Fruit fly (Drosophila melanogaster) whole organism, embryonic: ENCODE measurements around the gene Rpn11.
A peak's percentile ranks its signal among the peaks of the same experiment; 100 is the strongest.

Source experiments
- Aef1 ChIP-seq: fragments of 200-800 bp; sonication (Bioruptor generic); IDR thresholded peaks from 3 replicates; pipeline ENCODE4 v1.3.6; 2022; ENCODE audit warnings: missing biosample characterization, missing genetic modification characterization
- BEAF-32 ChIP-seq: fragments of 200-800 bp; sonication (Bioruptor generic); optimal IDR thresholded peaks from 3 replicates; lab custom pipeline; 2017; ENCODE audit warnings: missing biosample characterization, missing genetic modification characterization, mild to moderate bottlenecking, moderate library complexity, missing genetic modification reagents
- Blimp-1 ChIP-seq: fragments of 200-800 bp; sonication (Bioruptor generic); optimal IDR thresholded peaks from 3 replicates; lab custom pipeline; 2018; ENCODE audit warnings: missing biosample characterization, missing genetic modification characterization, mild to moderate bottlenecking, moderate library complexity, missing genetic modification reagents
- CG12155 ChIP-seq: fragments of 200-800 bp; sonication (Bioruptor generic); optimal IDR thresholded peaks from 3 replicates; lab custom pipeline; 2016; ENCODE audit warnings: missing biosample characterization, missing genetic modification characterization
- CG1233 ChIP-seq: fragments of 200-800 bp; sonication (Bioruptor generic); optimal IDR thresholded peaks from 4 replicates; lab custom pipeline; 2018; ENCODE audit warnings: missing biosample characterization, mild to moderate bottlenecking, missing genetic modification characterization
- CG13287 ChIP-seq: fragments of 200-800 bp; sonication (Bioruptor generic); IDR thresholded peaks from 2 replicates; pipeline ENCODE4 v1.3.6; 2022; ENCODE audit warnings: missing biosample characterization, missing genetic modification characterization; ENCODE audit not compliant: partially characterized antibody
- CG14667 ChIP-seq: fragments of 200-800 bp; sonication (Bioruptor generic); IDR thresholded peaks from 2 replicates; pipeline ENCODE4 v1.3.6; 2022; ENCODE audit warnings: missing biosample characterization, missing genetic modification characterization
- CG15514 ChIP-seq: fragments of 200-800 bp; sonication (Bioruptor generic); optimal IDR thresholded peaks from 3 replicates; lab custom pipeline; 2017; ENCODE audit warnings: missing biosample characterization, missing genetic modification characterization, mild to moderate bottlenecking, moderate library complexity, missing genetic modification reagents
- CG1647 ChIP-seq: fragments of 200-800 bp; sonication (Bioruptor generic); optimal IDR thresholded peaks from 3 replicates; lab custom pipeline; 2016; ENCODE audit warnings: missing biosample characterization, missing genetic modification characterization
- CG17612 ChIP-seq: fragments of 200-800 bp; sonication (Bioruptor generic); IDR thresholded peaks from 2 replicates; pipeline ENCODE4 v1.3.6; 2022; ENCODE audit warnings: missing biosample characterization, missing genetic modification characterization
- CG6765 ChIP-seq: fragments of 200-800 bp; sonication (Bioruptor generic); optimal IDR thresholded peaks from 3 replicates; lab custom pipeline; 2017; ENCODE audit warnings: missing biosample characterization, mild to moderate bottlenecking, missing genetic modification characterization
- CG6791 ChIP-seq: fragments of 200-800 bp; sonication (Bioruptor generic); IDR thresholded peaks from 3 replicates; pipeline ENCODE4 v1.3.6; 2022; ENCODE audit warnings: missing biosample characterization, missing genetic modification characterization; ENCODE audit not compliant: partially characterized antibody
- CG7839 ChIP-seq: fragments of 200-800 bp; sonication (Bioruptor generic); optimal IDR thresholded peaks from 3 replicates; lab custom pipeline; 2018; ENCODE audit warnings: missing biosample characterization, mild to moderate bottlenecking, missing genetic modification characterization, moderate library complexity
- Dad ChIP-seq: fragments of 200-800 bp; sonication (Bioruptor generic); optimal IDR thresholded peaks from 3 replicates; lab custom pipeline; 2016; ENCODE audit warnings: missing biosample characterization, missing genetic modification characterization
- Dfd ChIP-seq, 2 experiments: fragments of >200 bp; optimal IDR thresholded peaks; 2 replicates each; lab custom pipeline; 2017; ENCODE audit warnings: missing biosample characterization in 2 of 2, missing genetic modification characterization in 2 of 2
- Dip2 ChIP-seq: fragments of 200-800 bp; sonication (Bioruptor generic); IDR thresholded peaks from 2 replicates; pipeline ENCODE4 v1.3.6; 2022; ENCODE audit warnings: missing biosample characterization, missing genetic modification characterization
- Ets65A ChIP-seq: fragments of 200-800 bp; sonication (Bioruptor generic); peaks from one replicate; lab custom pipeline; 2016; ENCODE audit warnings: missing biosample characterization, missing genetic modification characterization
- Fer3 ChIP-seq: fragments of 200-800 bp; sonication (Bioruptor generic); optimal IDR thresholded peaks from 2 replicates; lab custom pipeline; 2018; ENCODE audit warnings: missing biosample characterization, mild to moderate bottlenecking, missing genetic modification characterization, moderate library complexity
- Mrtf ChIP-seq: fragments of 200-800 bp; sonication (Bioruptor generic); IDR thresholded peaks from 3 replicates; pipeline ENCODE4 v1.3.6; 2022; ENCODE audit warnings: missing biosample characterization, missing genetic modification characterization
- Myb ChIP-seq: fragments of 200-800 bp; sonication (Bioruptor generic); optimal IDR thresholded peaks from 2 replicates; lab custom pipeline; 2016; ENCODE audit warnings: missing biosample characterization, missing genetic modification characterization
- Spps ChIP-seq: fragments of 200-800 bp; sonication (Bioruptor generic); optimal IDR thresholded peaks from 2 replicates; lab custom pipeline; 2018; ENCODE audit warnings: missing biosample characterization, mild to moderate bottlenecking, missing genetic modification characterization
- Sry-δ ChIP-seq: fragments of 200-800 bp; sonication (Bioruptor generic); optimal IDR thresholded peaks from 2 replicates; lab custom pipeline; 2016; ENCODE audit warnings: missing biosample characterization, missing genetic modification characterization
- Taf1 ChIP-seq: fragments of 200-800 bp; sonication (Bioruptor generic); IDR thresholded peaks from 2 replicates; pipeline ENCODE4 v1.3.6; 2022; ENCODE audit warnings: missing biosample characterization, missing genetic modification characterization
- bcd ChIP-seq: fragments of 200-800 bp; sonication (Bioruptor generic); optimal IDR thresholded peaks from 2 replicates; lab custom pipeline; 2017; ENCODE audit warnings: missing biosample characterization, mild to moderate bottlenecking, missing genetic modification characterization
- cg ChIP-seq: fragments of 200-800 bp; sonication (Bioruptor generic); optimal IDR thresholded peaks from 3 replicates; lab custom pipeline; 2019; ENCODE audit warnings: missing biosample characterization, mild to moderate bottlenecking, missing genetic modification characterization, moderate library complexity
- chn ChIP-seq: fragments of 200-800 bp; sonication (Bioruptor generic); optimal IDR thresholded peaks from 2 replicates; lab custom pipeline; 2016; ENCODE audit warnings: missing biosample characterization, missing genetic modification characterization
- danr ChIP-seq: fragments of 200-800 bp; sonication (Bioruptor generic); IDR thresholded peaks from 2 replicates; pipeline ENCODE4 v1.3.6; 2022; ENCODE audit warnings: missing biosample characterization, missing genetic modification characterization
- fd3F ChIP-seq: fragments of 200-800 bp; sonication (Bioruptor generic); optimal IDR thresholded peaks from 2 replicates; lab custom pipeline; 2018; ENCODE audit warnings: missing biosample characterization, mild to moderate bottlenecking, missing genetic modification characterization, moderate library complexity
- fd64A ChIP-seq: fragments of 200-800 bp; sonication (Bioruptor generic); optimal IDR thresholded peaks from 3 replicates; lab custom pipeline; 2018; ENCODE audit warnings: missing biosample characterization, mild to moderate bottlenecking, missing genetic modification characterization
- gsb-n ChIP-seq: fragments of 200-800 bp; sonication (Bioruptor generic); optimal IDR thresholded peaks from 3 replicates; lab custom pipeline; 2018; ENCODE audit warnings: missing biosample characterization, mild to moderate bottlenecking, missing genetic modification characterization
- hkb ChIP-seq, 2 experiments: fragments of 200-800 bp in 1 of 2; fragments of >200 bp in 1 of 2; sonication (Bioruptor generic) in 1 of 2; IDR thresholded peaks in 1 of 2; optimal IDR thresholded peaks in 1 of 2; 2 replicates each; pipeline versions ENCODE4 v1.3.6 to Lab custom; 2017 to 2022; ENCODE audit warnings: missing biosample characterization in 1 of 2, missing genetic modification characterization in 1 of 2
- kay ChIP-seq: fragments of 200-800 bp; sonication (Bioruptor generic); optimal IDR thresholded peaks from 2 replicates; lab custom pipeline; 2016; ENCODE audit warnings: missing biosample characterization, missing genetic modification characterization
- maf-S ChIP-seq: fragments of 200-800 bp; sonication (Bioruptor generic); optimal IDR thresholded peaks from 2 replicates; lab custom pipeline; 2016; ENCODE audit warnings: missing biosample characterization, missing genetic modification characterization
- nerfin-2 ChIP-seq: fragments of 200-800 bp; sonication (Bioruptor generic); IDR thresholded peaks from 2 replicates; pipeline ENCODE4 v1.3.6; 2022; ENCODE audit warnings: missing biosample characterization, missing genetic modification characterization; ENCODE audit not compliant: partially characterized antibody
- nmo ChIP-seq: fragments of 200-800 bp; sonication (Bioruptor generic); optimal IDR thresholded peaks from 2 replicates; lab custom pipeline; 2018; ENCODE audit warnings: missing biosample characterization, mild to moderate bottlenecking, missing genetic modification characterization, moderate library complexity
- oc ChIP-seq: fragments of 200-800 bp; sonication (Bioruptor generic); optimal IDR thresholded peaks from 2 replicates; lab custom pipeline; 2018; ENCODE audit warnings: missing biosample characterization, mild to moderate bottlenecking, missing genetic modification characterization, moderate library complexity
- repo ChIP-seq: fragments of 200-800 bp; sonication (Bioruptor generic); optimal IDR thresholded peaks from 2 replicates; lab custom pipeline; 2016; ENCODE audit warnings: missing biosample characterization, missing genetic modification characterization
- ro ChIP-seq: fragments of 200-800 bp; sonication (Bioruptor generic); IDR thresholded peaks from 2 replicates; pipeline ENCODE4 v1.3.6; 2022; ENCODE audit warnings: missing biosample characterization, missing genetic modification characterization
- schlank ChIP-seq: fragments of 200-800 bp; sonication (Bioruptor generic); optimal IDR thresholded peaks from 2 replicates; lab custom pipeline; 2018; ENCODE audit warnings: missing biosample characterization, mild to moderate bottlenecking, missing genetic modification characterization
- scrt ChIP-seq: fragments of 200-800 bp; sonication (Bioruptor generic); optimal IDR thresholded peaks from 2 replicates; lab custom pipeline; 2018; ENCODE audit warnings: missing biosample characterization, mild to moderate bottlenecking, missing genetic modification characterization, moderate library complexity
- sens ChIP-seq: fragments of 200-800 bp; sonication (Bioruptor generic); peaks from one replicate; lab custom pipeline; 2016; ENCODE audit warnings: missing biosample characterization, missing genetic modification characterization
- shn ChIP-seq: fragments of 200-800 bp; sonication (Bioruptor generic); optimal IDR thresholded peaks from 3 replicates; lab custom pipeline; 2016; ENCODE audit warnings: missing biosample characterization, missing genetic modification characterization
- sug ChIP-seq: fragments of 200-800 bp; optimal IDR thresholded peaks from 2 replicates; lab custom pipeline; 2019; ENCODE audit warnings: missing biosample characterization, mild to moderate bottlenecking, missing genetic modification characterization, moderate library complexity
- twi ChIP-seq: fragments of 200-800 bp; optimal IDR thresholded peaks from 2 replicates; lab custom pipeline; 2019; ENCODE audit warnings: missing biosample characterization, mild to moderate bottlenecking, missing genetic modification characterization, moderate library complexity
- wek ChIP-seq: fragments of 200-800 bp; sonication (Bioruptor generic); optimal IDR thresholded peaks from 3 replicates; lab custom pipeline; 2018; ENCODE audit warnings: missing biosample characterization, mild to moderate bottlenecking, missing genetic modification characterization, moderate library complexity
- yki ChIP-seq: fragments of >200 bp; optimal IDR thresholded peaks from 3 replicates; lab custom pipeline; 2018

Rpn11 gene

dm6 chr2L:5022602-5023001 is 37.0 kb downstream of the Rpn11 start:
- TF ChIP-seq Mrtf (GFP tag; lab: Robert Waterston, UW) (no peak), Ets65A (GFP tag; lab: Kevin White, UChicago) (peak; percentile 88), Spps (tag; lab: Kevin White, UChicago) (no peak), twi (tag; lab: Kevin White, UChicago) (peak; percentile 79), fd3F (GFP tag; lab: Kevin White, UChicago) (no peak)

- TF ChIP-seq sens (peak; percentile 10), Blimp-1 (GFP tag; lab: Kevin White, UChicago) (no peak)
Measured at dm6 chr2L:5020479-5020878, 39.1 kb downstream of the Rpn11 start.

dm6 chr2L:5010784-5011260 is 48.8 kb downstream of the Rpn11 start, which contains the start of the genes CG31917, Tfb5 and SelT:
Gene CG31917 (minus strand): TSS chr2L:5010834.
Gene Tfb5 (minus strand): TSS chr2L:5010834.
Gene SelT (plus strand): TSS chr2L:5010922.
- TF ChIP-seq hkb (optimal IDR thresholded peaks at IDR 0.05; lab: Kevin White, UChicago) (no peak), hkb (GFP tag; IDR thresholded peaks at IDR 0.05; lab: Robert Waterston, UW) (0 out of 2 replicates have a peak, but pooled peaks have one; percentile 15), Aef1 (GFP tag; lab: Robert Waterston, UW) (peak; percentile 22; the same call in 1 of the 3 replicates), CG15514 (GFP tag; lab: Kevin White, UChicago) (peak; percentile 60), CG6791 (GFP tag; lab: Robert Waterston, UW) (peak; percentile 57; the same call in 2 of the 3 replicates), nmo (GFP tag; lab: Kevin White, UChicago) (peak; percentile 76), fd3F (GFP tag; lab: Kevin White, UChicago) (peak; percentile 54), CG7839 (peak; percentile 59), Fer3 (tag; lab: Kevin White, UChicago) (peak; percentile 18), shn (GFP tag; lab: Kevin White, UChicago) (peak; percentile 49), twi (tag; lab: Kevin White, UChicago) (peak; percentile 50), repo (GFP tag; lab: Kevin White, UChicago) (peak; percentile 35), kay (GFP tag; lab: Kevin White, UChicago) (peak; percentile 13), CG17612 (no peak), Dfd (GFP tag; optimal IDR thresholded peaks at IDR 0.05; lab: Kevin White, UChicago) (no peak), schlank (peak; percentile 3), CG14667 (0 out of 2 replicates have a peak, but pooled peaks have one; percentile 12), ro (GFP tag; lab: Robert Waterston, UW) (no peak), fd64A (GFP tag; lab: Kevin White, UChicago) (no peak), BEAF-32 (GFP tag; lab: Kevin White, UChicago) (peak; percentile 89), Dip2 (GFP tag; lab: Robert Waterston, UW) (no peak), CG1233 (peak; percentile 46), danr (GFP tag; lab: Robert Waterston, UW) (peak; percentile 34; the same call in 1 of the 2 replicates), Taf1 (GFP tag; lab: Robert Waterston, UW) (0 out of 2 replicates have a peak, but pooled peaks have one; percentile 21), gsb-n (tag; lab: Kevin White, UChicago) (no peak), CG13287 (GFP tag; lab: Robert Waterston, UW) (peak; percentile 85), Dad (peak; percentile 65), nerfin-2 (GFP tag; lab: Robert Waterston, UW) (peak; percentile 37; the same call in 1 of the 2 replicates), CG1647 (peak; percentile 35), maf-S (GFP tag; lab: Kevin White, UChicago) (peak; percentile 32), oc (tag; lab: Kevin White, UChicago) (no peak), scrt (GFP tag; lab: Kevin White, UChicago) (no peak), sug (no peak), Myb (GFP tag; lab: Kevin White, UChicago) (peak; percentile 14), wek (no peak), yki (lab: Kevin White, UChicago) (peak; percentile 52), CG12155 (peak; percentile 66), Sry-δ (peak; percentile 91), cg (GFP tag; lab: Kevin White, UChicago) (no peak), CG6765 (no peak), bcd (GFP tag; lab: Kevin White, UChicago) (peak; percentile 32), chn (GFP tag; lab: Kevin White, UChicago) (peak; percentile 9)
